Comparison of ENCODE assay signal across 2 worm cellular contexts in the genomic region with DNA sequence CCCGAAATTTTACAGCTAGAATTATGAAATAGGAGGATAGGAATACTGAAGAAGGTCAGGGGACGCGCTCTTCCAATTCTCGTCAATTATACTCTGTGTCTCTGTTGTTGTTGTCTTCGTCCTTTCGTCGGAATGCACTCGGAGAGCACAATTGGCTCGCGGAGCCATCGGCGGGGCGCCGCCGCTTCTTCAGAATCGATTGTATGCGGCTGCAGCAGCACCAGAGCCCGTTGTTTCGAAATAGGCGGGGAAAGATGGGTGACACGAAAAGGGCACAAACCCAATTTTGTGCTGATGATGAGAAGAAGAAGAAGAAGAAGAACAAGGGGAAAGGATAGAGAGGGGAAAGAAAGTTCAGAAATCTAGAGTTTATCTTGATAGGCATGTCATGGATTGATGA.
TF ChIP-seq lines count a peak whose summit lies in the region.

No protein-coding gene starts in this region.

TF ChIP-seq in whole organism, L1 larva, 84 proteins besides CTCF, POLR2A, EP300 and RAD21 (continued from another document):
- TF ChIP-seq lsy-2 (tag; optimal IDR thresholded peaks at IDR 0.05; lab: Kevin White, UChicago) (peak in 1 of 2 experiments; percentile 28), lin-14 (GFP tag; optimal IDR thresholded peaks at IDR 0.05; lab: Kevin White, UChicago) (peak; percentile 87), ceh-82 (tag; optimal IDR thresholded peaks at IDR 0.05; lab: Kevin White, UChicago) (peak in 2 of 3 experiments; percentile 32 to 52)

TF ChIP-seq in whole organism, L4 larva, 104 proteins besides CTCF, POLR2A, EP300 and RAD21 (continued from another document):
- TF ChIP-seq rbr-2 (tag; optimal IDR thresholded peaks at IDR 0.05; lab: Kevin White, UChicago) (peak; percentile 30), nhr-102 (tag; optimal IDR thresholded peaks at IDR 0.05; lab: Kevin White, UChicago) (no peak), hmg-1.1 (GFP tag; IDR thresholded peaks at IDR 0.05; lab: Robert Waterston, UW) (0 out of 2 replicates have a peak, but pooled peaks have one; percentile 13)
